Worm (Caenorhabditis elegans): ENCODE data around the gene Y58A7A.1.
A peak's percentile ranks its signal among the peaks of the same experiment; 100 is the strongest.

The Y58A7A.1 gene

ce11 chrV:5080853-5081338 is 11.6 kb upstream of the Y58A7A.1 start, which contains the start of gene Y58A7A.3 (continued):
- TF ChIP-seq nhr-28 (tag; optimal IDR thresholded peaks at IDR 0.05), result no peak
- TF ChIP-seq elt-1 (tag; optimal IDR thresholded peaks at IDR 0.05), result no peak
- peak; percentile 11 for TF ChIP-seq jun-1 (tag; optimal IDR thresholded peaks at IDR 0.05)
- TF ChIP-seq mdl-1 (tag; optimal IDR thresholded peaks at IDR 0.05), result no peak
- no peak for TF ChIP-seq ZK546.5 (tag; optimal IDR thresholded peaks at IDR 0.05)
- TF ChIP-seq hmg-11 (tag; optimal IDR thresholded peaks at IDR 0.05), result no peak
- peak; percentile 36 for TF ChIP-seq elt-2 (tag; optimal IDR thresholded peaks at IDR 0.05)
- TF ChIP-seq nhr-237 (tag; optimal IDR thresholded peaks at IDR 0.05), result no peak
- no peak for TF ChIP-seq ceh-9 (tag; optimal IDR thresholded peaks at IDR 0.05)
- TF ChIP-seq ztf-4 (tag; optimal IDR thresholded peaks at IDR 0.05), result no peak
- TF ChIP-seq ama-1 (optimal IDR thresholded peaks at IDR 0.05), result no peak
- no peak for TF ChIP-seq tbx-2 (tag; optimal IDR thresholded peaks at IDR 0.05)
- peak; percentile 2 for TF ChIP-seq lin-15B (tag; optimal IDR thresholded peaks at IDR 0.05)
- TF ChIP-seq zag-1 (tag; optimal IDR thresholded peaks at IDR 0.05), result no peak
- peak; percentile 43 for TF ChIP-seq ceh-28 (tag; optimal IDR thresholded peaks at IDR 0.05)
- no peak for TF ChIP-seq ztf-11 (tag; optimal IDR thresholded peaks at IDR 0.05)
- TF ChIP-seq eor-1 (tag; optimal IDR thresholded peaks at IDR 0.05), result no peak
- no peak for TF ChIP-seq elt-3 (tag; optimal IDR thresholded peaks at IDR 0.05)

ce11 chrV:5072082-5072481 is 2.7 kb upstream of the Y58A7A.1 start, which contains the start of gene Y58A7A.2:
Gene Y58A7A.2 (minus strand): TSS chrV:5072182.
- TF ChIP-seq elt-1 (tag; optimal IDR thresholded peaks at IDR 0.05) (no peak), nhr-28 (tag; optimal IDR thresholded peaks at IDR 0.05) (no peak), eor-1 (tag; optimal IDR thresholded peaks at IDR 0.05) (no peak)

ce11 chrV:5067390-5067789 is 1.9 kb downstream of the Y58A7A.1 start:
- TF ChIP-seq egl-27 (tag; optimal IDR thresholded peaks at IDR 0.05), result no peak
- no peak for TF ChIP-seq nhr-76 (tag; optimal IDR thresholded peaks at IDR 0.05)
- TF ChIP-seq jun-1 (tag; optimal IDR thresholded peaks at IDR 0.05), result peak; percentile 76
- no peak for TF ChIP-seq unc-39 (tag; optimal IDR thresholded peaks at IDR 0.05)
- peak; percentile 95 for TF ChIP-seq elt-2 (tag; optimal IDR thresholded peaks at IDR 0.05)
- TF ChIP-seq fos-1 (tag; optimal IDR thresholded peaks at IDR 0.05), result no peak
- no peak for TF ChIP-seq R02D3.7 (tag; optimal IDR thresholded peaks at IDR 0.05)
- peak; percentile 37 for TF ChIP-seq pha-4 (tag; optimal IDR thresholded peaks at IDR 0.05)
- TF ChIP-seq mdl-1 (tag; optimal IDR thresholded peaks at IDR 0.05), result no peak
- TF ChIP-seq lsy-12 (tag; optimal IDR thresholded peaks at IDR 0.05), result no peak
- no peak for TF ChIP-seq mml-1 (tag; optimal IDR thresholded peaks at IDR 0.05)
- no peak for TF ChIP-seq zag-1 (tag; optimal IDR thresholded peaks at IDR 0.05)
- TF ChIP-seq egl-5 (tag; optimal IDR thresholded peaks at IDR 0.05), result no peak
- no peak for TF ChIP-seq sea-2 (GFP tag; optimal IDR thresholded peaks at IDR 0.05)
- TF ChIP-seq elt-1 (tag; optimal IDR thresholded peaks at IDR 0.05), result no peak
- no peak for TF ChIP-seq ceh-82 (tag; optimal IDR thresholded peaks at IDR 0.05)
- TF ChIP-seq elt-3 (tag; optimal IDR thresholded peaks at IDR 0.05), result no peak
- TF ChIP-seq ceh-16 (tag; optimal IDR thresholded peaks at IDR 0.05), result no peak
- peak; percentile 61 for TF ChIP-seq pqm-1 (tag; optimal IDR thresholded peaks at IDR 0.05)
- TF ChIP-seq nhr-28 (tag; optimal IDR thresholded peaks at IDR 0.05), result no peak
- no peak for TF ChIP-seq nhr-25 (tag; optimal IDR thresholded peaks at IDR 0.05)

- peak; percentile 26 for TF ChIP-seq ama-1 (optimal IDR thresholded peaks at IDR 0.05)
- no peak for TF ChIP-seq elt-1 (tag; optimal IDR thresholded peaks at IDR 0.05)
- TF ChIP-seq nfya-1 (tag; optimal IDR thresholded peaks at IDR 0.05; ENCODE audit: insufficient read depth), result peak; percentile 76
- no peak for TF ChIP-seq tbx-2 (tag; optimal IDR thresholded peaks at IDR 0.05)
- peak; percentile 44 for TF ChIP-seq lin-15B (tag; optimal IDR thresholded peaks at IDR 0.05)
- TF ChIP-seq lin-39 (tag; optimal IDR thresholded peaks at IDR 0.05), result peak; percentile 68
- TF ChIP-seq nhr-43 (tag; optimal IDR thresholded peaks at IDR 0.05; ENCODE audit: poor library complexity, severe bottlenecking), result peak; percentile 36
- TF ChIP-seq lsy-12 (tag; optimal IDR thresholded peaks at IDR 0.05), result peak; percentile 5
- TF ChIP-seq unc-62 (GFP tag; optimal IDR thresholded peaks at IDR 0.05), result no peak
- TF ChIP-seq elt-2 (tag; optimal IDR thresholded peaks at IDR 0.05), result peak; percentile 54
- no peak for TF ChIP-seq skn-1 (tag; optimal IDR thresholded peaks at IDR 0.05)
- TF ChIP-seq ceh-82 (tag; optimal IDR thresholded peaks at IDR 0.05), result no peak
- TF ChIP-seq fkh-10 (GFP tag; optimal IDR thresholded peaks at IDR 0.05), result peak; percentile 89
- TF ChIP-seq egl-5 (tag; optimal IDR thresholded peaks at IDR 0.05), result no peak
- no peak for TF ChIP-seq eor-1 (tag; optimal IDR thresholded peaks at IDR 0.05)
- TF ChIP-seq zag-1 (tag; optimal IDR thresholded peaks at IDR 0.05), result no peak
- TF ChIP-seq unc-39 (tag; optimal IDR thresholded peaks at IDR 0.05), result no peak
- TF ChIP-seq fkh-2 (tag; optimal IDR thresholded peaks at IDR 0.05), result no peak
- TF ChIP-seq jun-1 (tag; optimal IDR thresholded peaks at IDR 0.05), result peak; percentile 38
- no peak for TF ChIP-seq elt-3 (tag; optimal IDR thresholded peaks at IDR 0.05)
- no peak for TF ChIP-seq nhr-237 (tag; optimal IDR thresholded peaks at IDR 0.05)
- no peak for TF ChIP-seq nhr-12 (tag; optimal IDR thresholded peaks at IDR 0.05)
- no peak for TF ChIP-seq sea-2 (GFP tag; optimal IDR thresholded peaks at IDR 0.05)
- TF ChIP-seq mdl-1 (tag; optimal IDR thresholded peaks at IDR 0.05), result peak; percentile 30
- TF ChIP-seq nhr-77 (tag; optimal IDR thresholded peaks at IDR 0.05), result no peak
- no peak for TF ChIP-seq ceh-9 (tag; optimal IDR thresholded peaks at IDR 0.05)
- peak; percentile 48 for TF ChIP-seq nhr-23 (tag; optimal IDR thresholded peaks at IDR 0.05)
- peak; percentile 89 for TF ChIP-seq hmg-11 (tag; optimal IDR thresholded peaks at IDR 0.05)
- TF ChIP-seq daf-12 (tag; optimal IDR thresholded peaks at IDR 0.05), result no peak
- TF ChIP-seq nhr-11 (tag; optimal IDR thresholded peaks at IDR 0.05), result peak; percentile 66
Observed at ce11 chrV:5064761-5065421, 4.4 kb downstream of the Y58A7A.1 start, which contains the start of gene mlk-1. Gene mlk-1 (minus strand): TSS chrV:5064811.
